Fruit fly (Drosophila melanogaster) whole organism, embryonic: ENCODE data around the gene syd.

Experiments
- BtbVII ChIP-seq: fragments of 200-800 bp; sonication (Bioruptor generic); optimal IDR thresholded peaks from 3 replicates; lab custom pipeline; 2017; ENCODE audit warnings: missing biosample characterization, mild to moderate bottlenecking, missing genetic modification characterization
- CG10267 ChIP-seq: fragments of 200-800 bp; sonication (Bioruptor generic); optimal IDR thresholded peaks from 2 replicates; lab custom pipeline; 2018; ENCODE audit warnings: missing biosample characterization, mild to moderate bottlenecking, missing genetic modification characterization, moderate library complexity
- CG10543 ChIP-seq: fragments of 200-800 bp; sonication (Bioruptor generic); optimal IDR thresholded peaks from 3 replicates; lab custom pipeline; 2017; ENCODE audit warnings: missing biosample characterization, mild to moderate bottlenecking, missing genetic modification characterization, moderate library complexity
- CG12219 ChIP-seq: fragments of 200-800 bp; sonication (Bioruptor generic); optimal IDR thresholded peaks from 3 replicates; lab custom pipeline; 2018; ENCODE audit warnings: missing biosample characterization, mild to moderate bottlenecking, missing genetic modification characterization
- CG13424 ChIP-seq: fragments of 200-800 bp; sonication (Bioruptor generic); optimal IDR thresholded peaks from 2 replicates; lab custom pipeline; 2019; ENCODE audit warnings: missing biosample characterization, mild to moderate bottlenecking, missing genetic modification characterization, moderate library complexity
- CG13894 ChIP-seq: fragments of 200-800 bp; sonication (Bioruptor generic); optimal IDR thresholded peaks from 3 replicates; lab custom pipeline; 2018; ENCODE audit warnings: missing biosample characterization, mild to moderate bottlenecking, missing genetic modification characterization, moderate library complexity
- CG1647 ChIP-seq: fragments of 200-800 bp; sonication (Bioruptor generic); optimal IDR thresholded peaks from 3 replicates; lab custom pipeline; 2016; ENCODE audit warnings: missing biosample characterization, missing genetic modification characterization
- CG17186 ChIP-seq: fragments of 200-800 bp; sonication (Bioruptor generic); optimal IDR thresholded peaks from 3 replicates; lab custom pipeline; 2017; ENCODE audit warnings: missing biosample characterization, missing genetic modification reagents, missing genetic modification characterization
- CG17802 ChIP-seq: fragments of 200-800 bp; sonication (Bioruptor generic); optimal IDR thresholded peaks from 2 replicates; lab custom pipeline; 2018; ENCODE audit warnings: missing biosample characterization, mild to moderate bottlenecking, missing genetic modification characterization, moderate library complexity
- CG18011 ChIP-seq: fragments of 200-800 bp; sonication (Bioruptor generic); optimal IDR thresholded peaks from 2 replicates; lab custom pipeline; 2017; ENCODE audit warnings: missing biosample characterization, missing genetic modification characterization, mild to moderate bottlenecking, moderate library complexity, missing genotype
- CG31441 ChIP-seq: fragments of 200-800 bp; sonication (Bioruptor generic); IDR thresholded peaks from 2 replicates; pipeline ENCODE4 v1.3.6; 2022; ENCODE audit warnings: missing biosample characterization, missing genetic modification characterization
- CG3163 ChIP-seq: fragments of 200-800 bp; sonication (Bioruptor generic); optimal IDR thresholded peaks from 3 replicates; lab custom pipeline; 2016; ENCODE audit warnings: missing biosample characterization, missing genetic modification characterization
- CG32772 ChIP-seq: fragments of 200-800 bp; sonication (Bioruptor generic); IDR thresholded peaks from 2 replicates; pipeline ENCODE4 v1.3.6; 2022; ENCODE audit warnings: missing biosample characterization, missing genetic modification characterization
- CG3726 ChIP-seq: fragments of 200-800 bp; sonication (Bioruptor generic); IDR thresholded peaks from 3 replicates; pipeline ENCODE4, ENCODE4 v1.3.6; 2022; ENCODE audit warnings: missing biosample characterization, missing genetic modification characterization
- CG5245 ChIP-seq: fragments of 200-800 bp; sonication (Bioruptor generic); optimal IDR thresholded peaks from 3 replicates; lab custom pipeline; 2016; ENCODE audit warnings: missing biosample characterization, missing genetic modification characterization
- CG6683 ChIP-seq: fragments of 200-800 bp; sonication (Bioruptor generic); optimal IDR thresholded peaks from 2 replicates; lab custom pipeline; 2017; ENCODE audit warnings: missing biosample characterization, mild to moderate bottlenecking, missing genetic modification characterization, missing genetic modification reagents
- CG7271 ChIP-seq: fragments of 200-800 bp; sonication (Bioruptor generic); optimal IDR thresholded peaks from 2 replicates; lab custom pipeline; 2018; ENCODE audit warnings: missing biosample characterization, mild to moderate bottlenecking, missing genetic modification characterization, moderate library complexity
- CG8924 ChIP-seq: fragments of 200-800 bp; optimal IDR thresholded peaks from 3 replicates; lab custom pipeline; 2019; ENCODE audit warnings: missing biosample characterization, mild to moderate bottlenecking, missing genetic modification characterization, moderate library complexity
- CG9437 ChIP-seq: fragments of 200-800 bp; sonication (Bioruptor generic); optimal IDR thresholded peaks from 2 replicates; lab custom pipeline; 2018; ENCODE audit warnings: missing biosample characterization, mild to moderate bottlenecking, missing genetic modification characterization
- Chrac-16 ChIP-seq: fragments of 200-800 bp; sonication (Bioruptor generic); optimal IDR thresholded peaks from 3 replicates; lab custom pipeline; 2016; ENCODE audit warnings: missing biosample characterization, missing genetic modification characterization
- CrebB ChIP-seq: fragments of 200-800 bp; sonication (Bioruptor generic); optimal IDR thresholded peaks from 3 replicates; lab custom pipeline; 2018; ENCODE audit warnings: missing biosample characterization, mild to moderate bottlenecking, missing genetic modification characterization
- Dad ChIP-seq: fragments of 200-800 bp; sonication (Bioruptor generic); optimal IDR thresholded peaks from 3 replicates; lab custom pipeline; 2016; ENCODE audit warnings: missing biosample characterization, missing genetic modification characterization
- Deaf1 ChIP-seq: fragments of 200-800 bp; optimal IDR thresholded peaks from 3 replicates; lab custom pipeline; 2019; ENCODE audit warnings: missing biosample characterization, mild to moderate bottlenecking, missing genetic modification characterization, moderate library complexity
- Dp ChIP-seq: fragments of 200-800 bp; sonication (Bioruptor generic); optimal IDR thresholded peaks from 2 replicates; lab custom pipeline; 2018; ENCODE audit warnings: missing biosample characterization, mild to moderate bottlenecking, missing genetic modification characterization, moderate library complexity
- GATAe ChIP-seq: fragments of 200-800 bp; sonication (Bioruptor generic); conservative IDR thresholded peaks from 2 replicates; pipeline ENCODE4 v1.3.6; 2022; ENCODE audit warnings: missing biosample characterization, missing genetic modification characterization
- Gug ChIP-seq: fragments of 200-800 bp; sonication (Bioruptor generic); IDR thresholded peaks from 4 replicates; pipeline ENCODE4 v1.3.6; 2022; ENCODE audit warnings: missing biosample characterization, missing genetic modification characterization
- Hand ChIP-seq: fragments of 200-800 bp; sonication (Bioruptor generic); optimal IDR thresholded peaks from 2 replicates; lab custom pipeline; 2017; ENCODE audit warnings: mild to moderate bottlenecking, missing biosample characterization, missing genetic modification reagents, missing genetic modification characterization
- Hr3 ChIP-seq: fragments of 200-800 bp; sonication (Bioruptor generic); optimal IDR thresholded peaks from 3 replicates; lab custom pipeline; 2016; ENCODE audit warnings: missing biosample characterization, missing genetic modification characterization
- Kr ChIP-seq: fragments of 200-800 bp; sonication (Bioruptor generic); optimal IDR thresholded peaks from 2 replicates; lab custom pipeline; 2017; ENCODE audit warnings: missing biosample characterization, mild to moderate bottlenecking, missing genetic modification characterization
- Lim3 ChIP-seq: fragments of 200-800 bp; sonication (Bioruptor generic); IDR thresholded peaks from 2 replicates; pipeline ENCODE4 v1.3.6; 2022; ENCODE audit warnings: missing biosample characterization, missing genetic modification characterization
- Mes4 ChIP-seq: fragments of 200-800 bp; sonication (Bioruptor generic); optimal IDR thresholded peaks from 2 replicates; lab custom pipeline; 2016; ENCODE audit warnings: missing biosample characterization, missing genetic modification characterization
- Oaz ChIP-seq: fragments of 200-800 bp; sonication (Bioruptor generic); IDR thresholded peaks from 2 replicates; pipeline ENCODE4 v1.3.6; 2022; ENCODE audit warnings: missing biosample characterization, missing genetic modification characterization
- Sin3A ChIP-seq: fragments of >200 bp; optimal IDR thresholded peaks from 2 replicates; lab custom pipeline; 2018
- Sry-β ChIP-seq: fragments of 200-800 bp; sonication (Bioruptor generic); optimal IDR thresholded peaks from 2 replicates; lab custom pipeline; 2018; ENCODE audit warnings: missing biosample characterization, mild to moderate bottlenecking, missing genetic modification characterization, moderate library complexity
- ac ChIP-seq: fragments of 200-800 bp; sonication (Bioruptor generic); optimal IDR thresholded peaks from 3 replicates; lab custom pipeline; 2017; ENCODE audit warnings: missing biosample characterization, mild to moderate bottlenecking, missing genetic modification characterization
- aop ChIP-seq: fragments of 200-800 bp; sonication (Bioruptor generic); IDR thresholded peaks from 2 replicates; pipeline ENCODE4 v1.3.6; 2022; ENCODE audit warnings: missing biosample characterization, missing genetic modification characterization
- ara ChIP-seq: fragments of 200-800 bp; sonication (Bioruptor generic); IDR thresholded peaks from 2 replicates; pipeline ENCODE4 v1.3.6; 2022; ENCODE audit warnings: missing biosample characterization, missing genetic modification characterization
- bab2 ChIP-seq: fragments of 200-800 bp; sonication (Bioruptor generic); optimal IDR thresholded peaks from 2 replicates; lab custom pipeline; 2016; ENCODE audit warnings: missing biosample characterization, missing genetic modification characterization
- br ChIP-seq: fragments of >200 bp; optimal IDR thresholded peaks from 2 replicates; lab custom pipeline; 2017
- emc ChIP-seq: fragments of 200-800 bp; sonication (Bioruptor generic); optimal IDR thresholded peaks from 2 replicates; lab custom pipeline; 2016; ENCODE audit warnings: missing biosample characterization, missing genetic modification characterization
- fu2 ChIP-seq: fragments of 200-800 bp; sonication (Bioruptor generic); optimal IDR thresholded peaks from 2 replicates; lab custom pipeline; 2016; ENCODE audit warnings: missing biosample characterization, missing genetic modification characterization
- ken ChIP-seq: fragments of 200-800 bp; sonication (Bioruptor generic); IDR thresholded peaks from 3 replicates; pipeline ENCODE4 v1.3.6; 2022; ENCODE audit warnings: missing biosample characterization, missing genetic modification characterization
- mld ChIP-seq: fragments of 200-800 bp; sonication (Bioruptor generic); IDR thresholded peaks from 3 replicates; pipeline ENCODE4 v1.3.6; 2022; ENCODE audit warnings: missing biosample characterization, missing genetic modification characterization; ENCODE audit not compliant: partially characterized antibody
- org-1 ChIP-seq: fragments of 200-800 bp; sonication (Bioruptor generic); optimal IDR thresholded peaks from 2 replicates; lab custom pipeline; 2017; ENCODE audit warnings: missing biosample characterization, missing genetic modification characterization
- phol ChIP-seq: fragments of 200-800 bp; sonication (Bioruptor generic); optimal IDR thresholded peaks from 3 replicates; lab custom pipeline; 2018; ENCODE audit warnings: missing biosample characterization, mild to moderate bottlenecking, missing genetic modification characterization, moderate library complexity
- psq ChIP-seq: fragments of 200-800 bp; sonication (Bioruptor generic); optimal IDR thresholded peaks from 2 replicates; lab custom pipeline; 2017; ENCODE audit warnings: missing biosample characterization, missing genetic modification characterization
- sima ChIP-seq: fragments of 200-800 bp; sonication (Bioruptor generic); optimal IDR thresholded peaks from 2 replicates; lab custom pipeline; 2016; ENCODE audit warnings: missing biosample characterization, missing genetic modification characterization
- trh ChIP-seq: fragments of 200-800 bp; sonication (Bioruptor generic); optimal IDR thresholded peaks from 2 replicates; lab custom pipeline; 2016; ENCODE audit warnings: missing biosample characterization, missing genetic modification characterization
- wdn ChIP-seq: fragments of 200-800 bp; sonication (Bioruptor generic); IDR thresholded peaks from 2 replicates; pipeline ENCODE4 v1.3.6; 2022; ENCODE audit warnings: missing biosample characterization, missing genetic modification characterization
- zen ChIP-seq: fragments of 200-800 bp; sonication (Bioruptor generic); optimal IDR thresholded peaks from 3 replicates; lab custom pipeline; 2018; ENCODE audit warnings: missing biosample characterization, mild to moderate bottlenecking, missing genetic modification characterization, moderate library complexity

syd gene

dm6 chr3L:7911765-7912556, 24.0 kb downstream of the syd start, which contains the start of the genes pbl and CG8281 (continued):
- peak; percentile 63 for TF ChIP-seq CG17186 (GFP tag; lab: Kevin White, UChicago)
- peak; percentile 52 for TF ChIP-seq CG13424
- TF ChIP-seq bab2 (GFP tag; lab: Kevin White, UChicago): peak; percentile 34
- no peak for TF ChIP-seq CG5245 (GFP tag; lab: Kevin White, UChicago)
- peak; percentile 56 for TF ChIP-seq phol (tag; lab: Kevin White, UChicago)
- TF ChIP-seq CG3726 (GFP tag; lab: Robert Waterston, UW): no peak
- TF ChIP-seq CG6683 (GFP tag; lab: Kevin White, UChicago): no peak
- no peak for TF ChIP-seq Oaz (GFP tag; lab: Robert Waterston, UW)
- TF ChIP-seq Kr (GFP tag; lab: Kevin White, UChicago): no peak
- no peak for TF ChIP-seq Hand
- no peak for TF ChIP-seq CG17802 (tag; lab: Kevin White, UChicago)
- TF ChIP-seq Sry-β (GFP tag; lab: Kevin White, UChicago): no peak
- no peak for TF ChIP-seq CrebB (tag; lab: Kevin White, UChicago)
- TF ChIP-seq CG13894 (tag; lab: Kevin White, UChicago): peak; percentile 54
- TF ChIP-seq Mes4 (GFP tag; lab: Kevin White, UChicago): peak; percentile 2
- peak; percentile 60 for TF ChIP-seq BtbVII (GFP tag; lab: Kevin White, UChicago)
- TF ChIP-seq CG10543: peak; percentile 20
- TF ChIP-seq CG31441: peak; percentile 41; the same call in 1 of the 2 replicates
- peak; percentile 15 for TF ChIP-seq fu2 (GFP tag; lab: Kevin White, UChicago)
- TF ChIP-seq CG12219 (GFP tag; lab: Kevin White, UChicago): peak; percentile 39
- no peak for TF ChIP-seq aop
- TF ChIP-seq Deaf1: no peak
- TF ChIP-seq Hr3 (GFP tag; lab: Kevin White, UChicago): peak; percentile 63
- peak; percentile 0 for TF ChIP-seq Dad
- peak; percentile 5 for TF ChIP-seq zen (tag; lab: Kevin White, UChicago)
- TF ChIP-seq sima: no peak
- no peak for TF ChIP-seq ac (GFP tag; lab: Kevin White, UChicago)
- TF ChIP-seq CG8924 (tag; lab: Kevin White, UChicago): peak; percentile 58
- TF ChIP-seq wdn: peak; percentile 52; the same call in 1 of the 2 replicates
- no peak for TF ChIP-seq trh (GFP tag; lab: Kevin White, UChicago)
- no peak for TF ChIP-seq Lim3
- peak; percentile 90 for TF ChIP-seq Dp
- peak; percentile 29 for TF ChIP-seq Chrac-16 (GFP tag; lab: Kevin White, UChicago)
- TF ChIP-seq CG3163 (GFP tag; lab: Kevin White, UChicago): peak; percentile 30
- peak; percentile 32 for TF ChIP-seq CG1647 (GFP tag; lab: Kevin White, UChicago)
- TF ChIP-seq CG32772 (GFP tag; lab: Robert Waterston, UW): peak; percentile 50; the same call in 1 of the 2 replicates
- TF ChIP-seq ara: no peak
- TF ChIP-seq org-1 (GFP tag; lab: Kevin White, UChicago): no peak
- no peak for TF ChIP-seq GATAe (GFP tag; lab: Robert Waterston, UW)
- TF ChIP-seq psq: no peak
- no peak for TF ChIP-seq CG7271
- TF ChIP-seq mld: peak; percentile 54; the same call in 1 of the 3 replicates
- TF ChIP-seq br (lab: Kevin White, UChicago): no peak
- TF ChIP-seq Sin3A (lab: Kevin White, UChicago): peak; percentile 83
- no peak for TF ChIP-seq ken (GFP tag; lab: Robert Waterston, UW)
- peak; percentile 33 for TF ChIP-seq CG18011
- peak; percentile 73 for TF ChIP-seq CG9437 (GFP tag; lab: Kevin White, UChicago)
- peak; percentile 35 for TF ChIP-seq emc
- TF ChIP-seq Gug (GFP tag; lab: Robert Waterston, UW): no peak
- TF ChIP-seq CG10267 (tag; lab: Kevin White, UChicago): peak; percentile 63
